Worm (Caenorhabditis elegans) whole organism, L4 larva: ENCODE results near the gene F26F2.8.

ENCODE experiments used
- D1046.2 ChIP-seq: fragments of 200-800 bp; sonication (Bioruptor generic); IDR thresholded peaks from 2 replicates; pipeline ENCODE4 v1.3.6; 2022; ENCODE audit warnings: missing genetic modification characterization, missing compliant biosample characterization
- F10B5.3 ChIP-seq: sonication (generic microtip); optimal IDR thresholded peaks from 2 replicates; lab custom pipeline; 2016; ENCODE audit warnings: mild to moderate bottlenecking, missing genetic modification characterization, missing compliant biosample characterization
- F26F4.8 ChIP-seq: fragments of 200-800 bp; sonication (Bioruptor generic); conservative IDR thresholded peaks from 2 replicates; pipeline ENCODE4 v1.3.6; 2022; ENCODE audit warnings: missing genetic modification characterization, missing compliant biosample characterization
- F37D6.2 ChIP-seq: sonication (generic microtip); optimal IDR thresholded peaks from 2 replicates; lab custom pipeline; 2016; ENCODE audit warnings: mild to moderate bottlenecking, missing genetic modification characterization, missing compliant biosample characterization
- F44E2.7 ChIP-seq: fragments of 200-800 bp; sonication (Bioruptor generic); IDR thresholded peaks from 2 replicates; pipeline ENCODE4 v2.1.2; 2022; ENCODE audit warnings: missing genetic modification characterization, missing compliant biosample characterization
- F49E8.2 ChIP-seq: sonication (generic microtip); optimal IDR thresholded peaks from 2 replicates; lab custom pipeline; 2016; ENCODE audit warnings: missing compliant biosample characterization, mild to moderate bottlenecking, missing genetic modification characterization, borderline replicate concordance
- T20F7.1 ChIP-seq: fragments of 200-800 bp; sonication (Bioruptor generic); optimal IDR thresholded peaks from 2 replicates; lab custom pipeline; 2018; ENCODE audit warnings: mild to moderate bottlenecking, missing genetic modification characterization, missing compliant biosample characterization
- T26A8.4 ChIP-seq: fragments of 200-800 bp; sonication (Bioruptor generic); IDR thresholded peaks from 2 replicates; pipeline ENCODE4 v1.3.6; 2022; ENCODE audit warnings: missing genetic modification characterization, missing compliant biosample characterization
- Y105C5A.15 ChIP-seq: fragments of 200-800 bp; sonication (Bioruptor generic); IDR thresholded peaks from 2 replicates; pipeline ENCODE4 v1.3.6; 2022; ENCODE audit warnings: missing genetic modification characterization, missing compliant biosample characterization
- Y48G9A.11 ChIP-seq: fragments of 200-800 bp; sonication (Bioruptor generic); IDR thresholded peaks from 2 replicates; pipeline ENCODE4 v1.3.6; 2022; ENCODE audit warnings: missing genetic modification reagents, missing genetic modification characterization, missing compliant biosample characterization
- Y5F2A.4 ChIP-seq: fragments of 200-800 bp; sonication (Bioruptor generic); optimal IDR thresholded peaks from 2 replicates; lab custom pipeline; 2018; ENCODE audit warnings: mild to moderate bottlenecking, missing genetic modification characterization, missing compliant biosample characterization
- Y75B8A.6 ChIP-seq: fragments of 200-800 bp; sonication (Bioruptor generic); IDR thresholded peaks from 2 replicates; pipeline ENCODE4 v1.3.6; 2022; ENCODE audit warnings: missing genetic modification reagents, missing genetic modification characterization, missing compliant biosample characterization
- ama-1 ChIP-seq: fragments of 150-350 bp; optimal IDR thresholded peaks from 2 replicates; lab custom pipeline; 2014; ENCODE audit warnings: inconsistent platforms, mixed read lengths
- attf-4 ChIP-seq: sonication (generic microtip); optimal IDR thresholded peaks from 3 replicates; lab custom pipeline; 2017; ENCODE audit warnings: missing biosample characterization, missing genetic modification characterization
- ceh-20 ChIP-seq: fragments of 200-800 bp; sonication (Bioruptor generic); IDR thresholded peaks from 2 replicates; pipeline ENCODE4 v1.3.6; 2022; ENCODE audit warnings: missing genetic modification reagents, missing genetic modification characterization, missing compliant biosample characterization
- ceh-28 ChIP-seq: fragments of 150-350 bp; optimal IDR thresholded peaks from 2 replicates; lab custom pipeline; 2014; ENCODE audit warnings: missing biosample characterization, missing genetic modification reagents, missing genetic modification characterization
- ctbp-1 ChIP-seq: fragments of 200-800 bp; sonication (Bioruptor generic); IDR thresholded peaks from 2 replicates; pipeline ENCODE4 v1.3.6; 2022; ENCODE audit warnings: missing genetic modification reagents, missing genetic modification characterization, missing compliant biosample characterization
- daf-16 ChIP-seq, 3 experiments: sonication (generic microtip); optimal IDR thresholded peaks; 2 replicates each; lab custom pipeline; 2016 to 2017; ENCODE audit warnings: missing genetic modification characterization in 3 of 3, missing genetic modification reagents in 3 of 3, mild to moderate bottlenecking in 2 of 3, missing compliant biosample characterization in 2 of 3, missing biosample characterization in 1 of 3, moderate library complexity in 1 of 3
- dmd-6 ChIP-seq: fragments of 200-800 bp; sonication (Bioruptor generic); IDR thresholded peaks from 2 replicates; pipeline ENCODE4 v1.3.6; 2022; ENCODE audit warnings: missing genetic modification reagents, missing genetic modification characterization, missing compliant biosample characterization
- dpl-1 ChIP-seq: fragments of 150-350 bp; optimal IDR thresholded peaks from 2 replicates; lab custom pipeline; 2014; ENCODE audit warnings: missing biosample characterization, missing genetic modification reagents, missing genetic modification characterization
- duxl-1 ChIP-seq: sonication (generic microtip); optimal IDR thresholded peaks from 2 replicates; lab custom pipeline; 2016; ENCODE audit warnings: mild to moderate bottlenecking, missing genetic modification characterization, moderate library complexity, missing compliant biosample characterization; ENCODE audit not compliant: poor library complexity
- egl-27 ChIP-seq: sonication (generic microtip); optimal IDR thresholded peaks from 3 replicates; lab custom pipeline; 2017; ENCODE audit warnings: missing biosample characterization, missing genetic modification reagents, missing genetic modification characterization
- egl-43 ChIP-seq: fragments of 200-800 bp; sonication (Bioruptor generic); IDR thresholded peaks from 2 replicates; pipeline ENCODE4 v1.3.6; 2022; ENCODE audit warnings: missing genetic modification reagents, missing genetic modification characterization, missing compliant biosample characterization
- gei-8 ChIP-seq: fragments of 200-800 bp; sonication (Bioruptor generic); optimal IDR thresholded peaks from 2 replicates; lab custom pipeline; 2018; ENCODE audit warnings: mild to moderate bottlenecking, missing genetic modification characterization, missing compliant biosample characterization
- hif-1 ChIP-seq, 2 experiments: sonication (generic microtip); optimal IDR thresholded peaks; 2 replicates each; lab custom pipeline; 2016 to 2017; ENCODE audit warnings: missing compliant biosample characterization in 2 of 2, missing genetic modification characterization in 2 of 2, missing genetic modification reagents in 2 of 2, missing genotype in 2 of 2, mild to moderate bottlenecking in 1 of 2
- hlh-30 ChIP-seq: sonication (generic microtip); optimal IDR thresholded peaks from 2 replicates; lab custom pipeline; 2017; ENCODE audit warnings: antibody characterized with exemption, mild to moderate bottlenecking, missing genetic modification characterization, missing compliant biosample characterization; ENCODE audit not compliant: insufficient read depth
- lin-29 ChIP-seq: fragments of 200-800 bp; sonication (Bioruptor generic); IDR thresholded peaks from 2 replicates; pipeline ENCODE4 v1.3.6; 2022; ENCODE audit warnings: missing genetic modification reagents, missing genetic modification characterization, missing compliant biosample characterization
- lsy-2 ChIP-seq, 2 experiments: fragments of 150-350 bp in 1 of 2; sonication (generic microtip) in 1 of 2; optimal IDR thresholded peaks; 2 replicates each; lab custom pipeline; 2014 to 2017; ENCODE audit warnings: missing biosample characterization in 2 of 2, missing genetic modification characterization in 2 of 2
- madf-5 ChIP-seq, 2 experiments: fragments of 200-800 bp; sonication (Bioruptor generic); IDR thresholded peaks; 2 replicates each; pipeline ENCODE4 v1.3.6; 2022; ENCODE audit warnings: missing compliant biosample characterization in 2 of 2, missing genetic modification characterization in 2 of 2
- madf-9 ChIP-seq: fragments of 200-800 bp; sonication (Bioruptor generic); conservative IDR thresholded peaks from 2 replicates; pipeline ENCODE4 v1.3.6; 2022; ENCODE audit warnings: missing genetic modification reagents, missing genetic modification characterization, missing compliant biosample characterization
- mdl-1 ChIP-seq, 2 experiments: fragments of 150-350 bp in 1 of 2; sonication (generic microtip) in 1 of 2; optimal IDR thresholded peaks; 2 replicates each; lab custom pipeline; 2014 to 2017; ENCODE audit warnings: missing biosample characterization in 2 of 2, missing genetic modification characterization in 2 of 2
- mxl-2 ChIP-seq: fragments of 200-800 bp; sonication (Bioruptor generic); conservative IDR thresholded peaks from 2 replicates; pipeline ENCODE4 v1.3.6; 2022; ENCODE audit warnings: missing genetic modification reagents, missing genetic modification characterization, missing compliant biosample characterization
- nhr-10 ChIP-seq: fragments of 150-350 bp; optimal IDR thresholded peaks from 2 replicates; lab custom pipeline; 2014; ENCODE audit warnings: missing biosample characterization, missing genetic modification characterization
- nhr-102 ChIP-seq: sonication (generic microtip); optimal IDR thresholded peaks from 2 replicates; lab custom pipeline; 2016; ENCODE audit warnings: mild to moderate bottlenecking, missing genetic modification characterization, moderate library complexity, missing compliant biosample characterization
- nhr-11 ChIP-seq: fragments of 150-350 bp; optimal IDR thresholded peaks from 2 replicates; lab custom pipeline; 2014; ENCODE audit warnings: missing biosample characterization, missing genetic modification characterization
- nhr-25 ChIP-seq: sonication (generic microtip); optimal IDR thresholded peaks from 2 replicates; lab custom pipeline; 2017; ENCODE audit warnings: missing genetic modification characterization, mild to moderate bottlenecking, missing compliant biosample characterization, antibody characterized with exemption, moderate library complexity, borderline replicate concordance; ENCODE audit not compliant: insufficient read depth
- nhr-41 ChIP-seq: fragments of 200-800 bp; sonication (Bioruptor generic); IDR thresholded peaks from 2 replicates; pipeline ENCODE4 v1.3.6; 2022; ENCODE audit warnings: missing genetic modification reagents, missing genetic modification characterization, missing compliant biosample characterization
- nhr-76 ChIP-seq: fragments of 150-350 bp; optimal IDR thresholded peaks from 2 replicates; lab custom pipeline; 2014; ENCODE audit warnings: missing biosample characterization, missing genetic modification characterization
- pha-4 ChIP-seq, 2 experiments: fragments of 150-350 bp in 1 of 2; fragments of 200-800 bp in 1 of 2; sonication (Bioruptor generic) in 1 of 2; IDR thresholded peaks in 1 of 2; optimal IDR thresholded peaks in 1 of 2; 2 replicates each; pipeline versions ENCODE4 v1.3.6 to Lab custom; 2014 to 2022; ENCODE audit warnings: missing genetic modification characterization in 2 of 2, missing genetic modification reagents in 2 of 2, missing biosample characterization in 1 of 2, missing compliant biosample characterization in 1 of 2
- pqm-1 ChIP-seq: sonication (generic microtip); optimal IDR thresholded peaks from 2 replicates; lab custom pipeline; 2017; ENCODE audit warnings: missing biosample characterization, missing genetic modification characterization
- saeg-2 ChIP-seq: fragments of 200-800 bp; sonication (Bioruptor generic); IDR thresholded peaks from 2 replicates; pipeline ENCODE4 v1.3.6; 2022; ENCODE audit warnings: missing genetic modification reagents, missing genetic modification characterization, missing compliant biosample characterization
- skn-1 ChIP-seq: fragments of 150-350 bp; optimal IDR thresholded peaks from 2 replicates; lab custom pipeline; 2014; ENCODE audit warnings: missing biosample characterization, missing genetic modification characterization
- tag-97 ChIP-seq: fragments of 200-800 bp; sonication (Bioruptor generic); IDR thresholded peaks from 2 replicates; pipeline ENCODE4 v1.3.6; 2022; ENCODE audit warnings: missing genetic modification characterization, missing compliant biosample characterization
- unc-62 ChIP-seq, 3 experiments: fragments of 150-350 bp in 1 of 3; sonication (generic microtip); optimal IDR thresholded peaks in 2 of 3; peaks in 1 of 3; 1 replicate in 1 of 3; 2 replicates in 2 of 3; lab custom pipeline; 2014 to 2017; ENCODE audit warnings: missing biosample characterization in 3 of 3, missing genetic modification characterization in 3 of 3, missing genetic modification reagents in 3 of 3, missing genotype in 1 of 3
- vab-7 ChIP-seq: fragments of 200-800 bp; sonication (Bioruptor generic); IDR thresholded peaks from 2 replicates; pipeline ENCODE4 v1.3.6; 2022; ENCODE audit warnings: missing genetic modification reagents, missing genetic modification characterization, missing compliant biosample characterization
- zag-1 ChIP-seq: fragments of 150-350 bp; optimal IDR thresholded peaks from 2 replicates; lab custom pipeline; 2014; ENCODE audit warnings: missing biosample characterization, missing genetic modification characterization
- zfp-2 ChIP-seq: sonication (generic microtip); optimal IDR thresholded peaks from 2 replicates; lab custom pipeline; 2016; ENCODE audit warnings: mild to moderate bottlenecking, missing genetic modification characterization, missing compliant biosample characterization
- ztf-7 ChIP-seq: fragments of 150-350 bp; optimal IDR thresholded peaks from 2 replicates; lab custom pipeline; 2014; ENCODE audit warnings: missing biosample characterization, missing genetic modification characterization

Gene F26F2.8

ce11 chrV:20580511-20581040 is 1.2 kb downstream of the F26F2.8 start, which contains the start of gene F26F2.7 (continued):
- no peak for TF ChIP-seq nhr-76 (tag; lab: Kevin White, UChicago)
- TF ChIP-seq dpl-1 (GFP tag; lab: Kevin White, UChicago), result peak; percentile 79
- peak; percentile 30 for TF ChIP-seq nhr-11
- TF ChIP-seq mdl-1 (tag; optimal IDR thresholded peaks at IDR 0.05; lab: Kevin White, UChicago), result peak; percentile 19 to 81
- no peak for TF ChIP-seq vab-7 (GFP tag; lab: Robert Waterston, UW)
- TF ChIP-seq nhr-41, result no peak
- TF ChIP-seq attf-4 (tag; lab: Kevin White, UChicago), result no peak
- no peak for TF ChIP-seq lin-29
- no peak for TF ChIP-seq ceh-28
- TF ChIP-seq unc-62 (GFP tag; optimal IDR thresholded peaks at IDR 0.05 in 1 of 2; lab: Kevin White, UChicago), result no peak
- TF ChIP-seq unc-62 (tag; optimal IDR thresholded peaks at IDR 0.05; lab: Kevin White, UChicago), result no peak
- TF ChIP-seq Y105C5A.15, result no peak
- TF ChIP-seq F37D6.2 (tag; lab: Kevin White, UChicago), result peak; percentile 63
- TF ChIP-seq Y48G9A.11 (GFP tag; lab: Robert Waterston, UW), result no peak
- TF ChIP-seq madf-5 (GFP tag; IDR thresholded peaks at IDR 0.05; lab: Robert Waterston, UW), result no peak
- TF ChIP-seq F26F4.8, result no peak
- no peak for TF ChIP-seq ztf-7 (tag; lab: Kevin White, UChicago)
- no peak for TF ChIP-seq mxl-2 (GFP tag; lab: Robert Waterston, UW)
- TF ChIP-seq tag-97 (GFP tag; lab: Robert Waterston, UW), result no peak
- TF ChIP-seq Y75B8A.6 (GFP tag; lab: Robert Waterston, UW), result no peak
- TF ChIP-seq dmd-6, result peak; percentile 83
- TF ChIP-seq T20F7.1 (GFP tag; lab: Kevin White, UChicago), result no peak
- peak; percentile 67 for TF ChIP-seq saeg-2 (GFP tag; lab: Robert Waterston, UW)
- TF ChIP-seq T26A8.4 (GFP tag; lab: Robert Waterston, UW), result peak; percentile 70; the same call in 1 of the 2 replicates
- TF ChIP-seq ama-1 (lab: Kevin White, UChicago), result no peak
- TF ChIP-seq pha-4 (GFP tag; IDR thresholded peaks at IDR 0.05; lab: Robert Waterston, UW), result peak; percentile 77
- TF ChIP-seq pha-4 (tag; optimal IDR thresholded peaks at IDR 0.05; lab: Kevin White, UChicago), result no peak
- no peak for TF ChIP-seq gei-8 (GFP tag; lab: Kevin White, UChicago)
- peak; percentile 18 to 94 for TF ChIP-seq lsy-2 (tag; optimal IDR thresholded peaks at IDR 0.05; lab: Kevin White, UChicago)
- TF ChIP-seq hif-1 (tag; optimal IDR thresholded peaks at IDR 0.05; lab: Kevin White, UChicago), result peak in 1 of 2 experiments; percentile 66
- TF ChIP-seq egl-43 (GFP tag; lab: Robert Waterston, UW), result no peak
- TF ChIP-seq egl-27 (tag; lab: Kevin White, UChicago), result no peak
- no peak for TF ChIP-seq zag-1 (tag; lab: Kevin White, UChicago)
- peak; percentile 68 for TF ChIP-seq F10B5.3 (tag; lab: Kevin White, UChicago)
- TF ChIP-seq duxl-1 (tag; lab: Kevin White, UChicago), result peak; percentile 80
- peak; percentile 39; the same call in 1 of the 2 replicates for TF ChIP-seq madf-9
- peak; percentile 79 for TF ChIP-seq nhr-102 (tag; lab: Kevin White, UChicago)
- TF ChIP-seq daf-16 (GFP tag; optimal IDR thresholded peaks at IDR 0.05; lab: Kevin White, UChicago), result peak; percentile 17 to 37
- TF ChIP-seq daf-16 (tag; optimal IDR thresholded peaks at IDR 0.05; lab: Kevin White, UChicago), result no peak
- peak; percentile 94 for TF ChIP-seq F49E8.2 (tag; lab: Kevin White, UChicago)
- TF ChIP-seq F44E2.7 (GFP tag; lab: Robert Waterston, UW), result 0 out of 2 replicates have a peak, but pooled peaks have one; percentile 47
- no peak for TF ChIP-seq nhr-10 (tag; lab: Kevin White, UChicago)
- no peak for TF ChIP-seq skn-1
- TF ChIP-seq pqm-1 (tag; lab: Kevin White, UChicago), result peak; percentile 25
- TF ChIP-seq Y5F2A.4 (GFP tag; lab: Kevin White, UChicago), result no peak
- peak; percentile 98 for TF ChIP-seq hlh-30 (tag; lab: Kevin White, UChicago)
- TF ChIP-seq ceh-20 (GFP tag; lab: Robert Waterston, UW), result peak; percentile 94
- TF ChIP-seq zfp-2 (tag; lab: Kevin White, UChicago), result no peak
- no peak for TF ChIP-seq nhr-25
- no peak for TF ChIP-seq D1046.2 (GFP tag; lab: Robert Waterston, UW)
- 0 out of 2 replicates have a peak, but pooled peaks have one; percentile 31 for TF ChIP-seq ctbp-1 (GFP tag; lab: Robert Waterston, UW)
